Fruit fly (Drosophila melanogaster) whole organism, pupa: ENCODE results near the gene P58IPK.

Experiments
- CG10348 ChIP-seq: fragments of 200-800 bp; sonication (Bioruptor generic); IDR thresholded peaks from 2 replicates; pipeline ENCODE4 v1.3.6; 2022; ENCODE audit warnings: missing biosample characterization, missing genetic modification characterization
- CG14655 ChIP-seq: fragments of 200-800 bp; sonication (Bioruptor generic); optimal IDR thresholded peaks from 3 replicates; lab custom pipeline; 2017; ENCODE audit warnings: mild to moderate bottlenecking, missing biosample characterization, missing genetic modification reagents, missing genetic modification characterization
- CG17806 ChIP-seq: fragments of 200-800 bp; sonication (Bioruptor generic); optimal IDR thresholded peaks from 2 replicates; lab custom pipeline; 2018; ENCODE audit warnings: missing biosample characterization, mild to moderate bottlenecking, missing genetic modification characterization, moderate library complexity
- CG32121 ChIP-seq: fragments of 200-800 bp; sonication (Bioruptor generic); IDR thresholded peaks from 2 replicates; pipeline ENCODE4 v1.3.6; 2022; ENCODE audit warnings: missing biosample characterization, missing genetic modification characterization
- CG9948 ChIP-seq: fragments of 200-800 bp; sonication (Bioruptor generic); optimal IDR thresholded peaks from 2 replicates; lab custom pipeline; 2018; ENCODE audit warnings: missing biosample characterization, mild to moderate bottlenecking, missing genetic modification characterization, moderate library complexity
- D1 ChIP-seq: fragments of 200-800 bp; sonication (Bioruptor generic); optimal IDR thresholded peaks from 2 replicates; lab custom pipeline; 2018; ENCODE audit warnings: missing biosample characterization, mild to moderate bottlenecking, missing genetic modification characterization, moderate library complexity
- Ets98B ChIP-seq: fragments of 200-800 bp; sonication (Bioruptor generic); IDR thresholded peaks from 2 replicates; pipeline ENCODE4 v1.3.6; 2022; ENCODE audit warnings: missing biosample characterization, missing genetic modification characterization
- Snoo ChIP-seq: fragments of 200-800 bp; sonication (Bioruptor generic); optimal IDR thresholded peaks from 3 replicates; lab custom pipeline; 2017; ENCODE audit warnings: missing biosample characterization, mild to moderate bottlenecking, missing genetic modification characterization, inconsistent platforms
- gl ChIP-seq: fragments of 200-800 bp; sonication (Bioruptor generic); optimal IDR thresholded peaks from 2 replicates; lab custom pipeline; 2018; ENCODE audit warnings: missing biosample characterization, mild to moderate bottlenecking, missing genetic modification characterization
- rn ChIP-seq: fragments of 200-800 bp; sonication (Bioruptor generic); IDR thresholded peaks from 2 replicates; pipeline ENCODE4 v1.3.6; 2022; ENCODE audit warnings: missing biosample characterization, missing genetic modification characterization

dm6 chr3R:9628607-9629006 lies 41.9 kb downstream of the P58IPK start:
- TF ChIP-seq CG32121 (no peak), CG10348 (no peak), Ets98B (GFP tag; lab: Robert Waterston, UW) (no peak), CG14655 (GFP tag; lab: Kevin White, UChicago) (no peak), D1 (no peak), CG9948 (tag; lab: Kevin White, UChicago) (no peak), CG17806 (tag; lab: Kevin White, UChicago) (no peak), Snoo (tag; lab: Kevin White, UChicago) (no peak), gl (tag; lab: Kevin White, UChicago) (no peak), rn (GFP tag; lab: Robert Waterston, UW) (no peak)
